Worm (Caenorhabditis elegans) whole organism, early embryonic: Measurements from ENCODE around the gene Y49G5B.1.

ENCODE experiments used
- B0310.2 ChIP-seq: sonication (generic microtip); optimal IDR thresholded peaks from 2 replicates; lab custom pipeline; 2016; ENCODE audit warnings: mild to moderate bottlenecking, missing genetic modification characterization, missing compliant biosample characterization
- F13C5.2 ChIP-seq: sonication (generic microtip); optimal IDR thresholded peaks from 2 replicates; lab custom pipeline; 2017; ENCODE audit warnings: mild to moderate bottlenecking, missing genetic modification characterization, inconsistent platforms, missing compliant biosample characterization
- aly-1 ChIP-seq: sonication (generic microtip); optimal IDR thresholded peaks from 2 replicates; lab custom pipeline; 2016; ENCODE audit warnings: missing genetic modification characterization, missing compliant biosample characterization
- ama-1 ChIP-seq: fragments of 150-350 bp; optimal IDR thresholded peaks from 2 replicates; lab custom pipeline; 2014
- ceh-36 ChIP-seq: sonication (generic microtip); optimal IDR thresholded peaks from 2 replicates; lab custom pipeline; 2016; ENCODE audit warnings: missing genetic modification characterization, inconsistent platforms, missing compliant biosample characterization
- flt-1 ChIP-seq: fragments of 200-800 bp; sonication (Bioruptor generic); IDR thresholded peaks from 2 replicates; pipeline ENCODE4 v1.3.6; 2022; ENCODE audit warnings: missing genetic modification characterization, missing compliant biosample characterization
- hmbx-1 ChIP-seq: sonication (generic microtip); optimal IDR thresholded peaks from 2 replicates; lab custom pipeline; 2016; ENCODE audit warnings: mild to moderate bottlenecking, missing genetic modification characterization, missing compliant biosample characterization
- hnd-1 ChIP-seq: sonication (generic microtip); optimal IDR thresholded peaks from 2 replicates; lab custom pipeline; 2016; ENCODE audit warnings: missing genetic modification characterization, missing compliant biosample characterization
- pes-1 ChIP-seq: fragments of 200-800 bp; sonication (Bioruptor generic); IDR thresholded peaks from 2 replicates; pipeline ENCODE4 v1.3.6; 2022; ENCODE audit warnings: missing genetic modification reagents, missing genetic modification characterization, missing compliant biosample characterization
- scrt-1 ChIP-seq: fragments of 200-800 bp; sonication (Bioruptor generic); IDR thresholded peaks from 2 replicates; pipeline ENCODE4 v1.3.6; 2022; ENCODE audit warnings: missing genetic modification characterization, missing compliant biosample characterization
- tbx-11 ChIP-seq: fragments of 200-800 bp; sonication (Bioruptor generic); IDR thresholded peaks from 2 replicates; pipeline ENCODE4 v1.3.6; 2022; ENCODE audit warnings: missing genetic modification characterization, missing compliant biosample characterization
- tbx-37 ChIP-seq: fragments of 200-800 bp; sonication (Bioruptor generic); conservative IDR thresholded peaks from 2 replicates; pipeline ENCODE4 v1.3.6; 2022; ENCODE audit warnings: missing genetic modification reagents, missing genetic modification characterization, missing compliant biosample characterization
- tra-4 ChIP-seq: sonication (generic microtip); optimal IDR thresholded peaks from 2 replicates; lab custom pipeline; 2017; ENCODE audit warnings: missing genetic modification characterization, missing compliant biosample characterization

Gene Y49G5B.1

DNA sequence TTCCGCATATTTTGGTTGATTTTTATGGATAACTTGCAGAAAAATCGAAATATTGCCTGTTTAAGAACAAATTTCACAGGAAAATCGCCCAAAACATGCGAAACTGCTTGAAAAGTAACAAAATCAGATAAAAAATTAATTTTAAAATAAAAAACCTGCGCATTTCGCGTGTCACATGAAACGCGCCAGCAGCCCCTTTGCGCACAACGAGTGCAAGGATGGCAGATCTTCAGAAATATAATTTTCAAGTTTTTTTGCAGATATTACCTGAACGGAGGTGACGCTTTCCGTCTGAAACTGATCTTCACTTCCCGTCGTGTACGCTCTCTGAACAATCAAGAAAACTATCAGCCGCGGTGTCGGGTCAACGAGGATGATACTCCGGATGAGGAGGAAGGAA, 51.8 kb downstream of the Y49G5B.1 start:
- TF ChIP-seq ceh-36 (no peak), tbx-11 (GFP tag; lab: Robert Waterston, UW) (0 out of 2 replicates have a peak, but pooled peaks have one; percentile 55), hmbx-1 (tag; lab: Kevin White, UChicago) (no peak), pes-1 (GFP tag; lab: Robert Waterston, UW) (peak; percentile 60; the same call in 1 of the 2 replicates), hnd-1 (no peak), F13C5.2 (peak; percentile 27)

DNA sequence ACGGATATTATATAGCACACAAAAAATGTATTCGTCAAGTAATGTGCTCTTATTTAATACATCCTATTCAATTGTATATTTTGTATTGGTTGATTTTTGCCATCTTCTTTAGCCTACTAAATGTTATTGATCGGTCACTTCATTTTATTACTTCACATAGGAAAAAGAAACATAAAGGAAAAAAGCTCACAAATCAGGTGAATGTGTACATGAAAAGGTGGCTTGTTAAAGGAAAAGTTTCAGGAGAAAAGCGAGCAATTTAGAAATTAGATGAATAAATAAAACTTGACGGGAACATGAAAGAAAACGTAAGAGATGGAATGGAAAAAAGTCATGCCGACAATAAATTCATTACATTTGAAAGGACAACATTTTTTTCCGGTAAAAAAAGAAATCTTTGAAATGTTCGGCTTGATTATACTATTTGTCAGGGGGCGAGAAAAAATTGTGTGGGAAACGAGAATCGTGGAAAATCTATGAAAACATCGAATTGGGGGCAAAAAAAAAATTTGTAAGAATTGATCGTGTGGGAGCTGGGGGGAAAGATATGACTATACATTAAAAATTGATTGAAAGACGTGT, 52.4 kb downstream of the Y49G5B.1 start:
- TF ChIP-seq tbx-37 (GFP tag; lab: Robert Waterston, UW) (no peak), pes-1 (GFP tag; lab: Robert Waterston, UW) (0 out of 2 replicates have a peak, but pooled peaks have one; percentile 14)

DNA sequence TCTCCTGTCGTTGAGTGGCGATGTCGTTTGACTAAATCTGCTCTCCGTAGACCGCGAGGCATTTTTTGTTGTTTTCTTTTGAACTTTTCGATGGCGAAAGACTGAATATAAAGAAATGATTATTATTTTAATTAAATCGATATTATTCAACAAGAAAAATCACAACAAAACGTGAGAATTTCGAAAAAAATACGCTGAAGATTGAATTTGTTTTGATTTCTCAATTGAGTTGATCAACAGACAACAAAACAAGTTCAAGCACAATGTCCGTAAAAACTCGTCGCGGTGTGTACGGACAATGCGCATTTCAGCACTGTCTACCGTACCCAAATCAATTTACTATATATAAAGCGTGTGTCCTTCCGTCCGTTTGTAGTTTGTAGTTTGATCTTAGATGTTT, 54.8 kb downstream of the Y49G5B.1 start, which contains the start of gene B0238.9:
TSS of gene B0238.9 (minus strand) at position 101 of the 400 bp plus-strand sequence.
- TF ChIP-seq ceh-36, result no peak
- no peak for TF ChIP-seq flt-1 (GFP tag; lab: Robert Waterston, UW)
- no peak for TF ChIP-seq aly-1 (tag; lab: Kevin White, UChicago)
- no peak for TF ChIP-seq scrt-1 (GFP tag; lab: Robert Waterston, UW)
- TF ChIP-seq tbx-37 (GFP tag; lab: Robert Waterston, UW), result no peak
- TF ChIP-seq tra-4 (tag; lab: Kevin White, UChicago), result no peak
- no peak for TF ChIP-seq B0310.2
- TF ChIP-seq hmbx-1 (tag; lab: Kevin White, UChicago), result no peak
- TF ChIP-seq tbx-11 (GFP tag; lab: Robert Waterston, UW), result no peak
- TF ChIP-seq ama-1 (lab: Kevin White, UChicago), result no peak
